Worm (Caenorhabditis elegans) whole organism, mixed stage, embryonic: ENCODE data around the gene gcc-1.
A peak's percentile ranks its signal among the peaks of the same experiment; 100 is the strongest.

Source experiments
- M03D4.4 ChIP-seq: sonication (generic microtip); optimal IDR thresholded peaks from 2 replicates; lab custom pipeline; 2017; ENCODE audit warnings: mild to moderate bottlenecking, missing genetic modification characterization, missing compliant biosample characterization
- bed-3 ChIP-seq: fragments of 200-800 bp; sonication (Bioruptor generic); optimal IDR thresholded peaks from 3 replicates; lab custom pipeline; 2018; ENCODE audit warnings: mild to moderate bottlenecking, missing genetic modification characterization, moderate library complexity, missing compliant biosample characterization
- blmp-1 ChIP-seq: fragments of 150-350 bp; optimal IDR thresholded peaks from 2 replicates; lab custom pipeline; 2014; ENCODE audit warnings: missing biosample characterization, missing genetic modification characterization
- ceh-39 ChIP-seq: fragments of 150-350 bp; optimal IDR thresholded peaks from 2 replicates; lab custom pipeline; 2014; ENCODE audit warnings: missing biosample characterization, missing genetic modification characterization
- ceh-43 ChIP-seq: fragments of 200-800 bp; sonication (Bioruptor generic); optimal IDR thresholded peaks from 2 replicates; lab custom pipeline; 2018; ENCODE audit warnings: mild to moderate bottlenecking, missing genetic modification characterization, moderate library complexity, missing compliant biosample characterization
- ceh-83 ChIP-seq: fragments of 200-800 bp; sonication (Bioruptor generic); optimal IDR thresholded peaks from 2 replicates; lab custom pipeline; 2018; ENCODE audit warnings: mild to moderate bottlenecking, missing genetic modification characterization, missing compliant biosample characterization
- ces-1 ChIP-seq: fragments of 150-350 bp; optimal IDR thresholded peaks from 2 replicates; lab custom pipeline; 2014; ENCODE audit warnings: missing biosample characterization, missing genetic modification reagents, missing genetic modification characterization
- cnd-1 ChIP-seq: fragments of 200-800 bp; sonication (Bioruptor generic); optimal IDR thresholded peaks from 2 replicates; lab custom pipeline; 2018; ENCODE audit warnings: mild to moderate bottlenecking, missing genetic modification characterization, missing compliant biosample characterization
- drap-1 ChIP-seq: fragments of 200-800 bp; sonication (Bioruptor generic); optimal IDR thresholded peaks from 3 replicates; lab custom pipeline; 2018; ENCODE audit warnings: mild to moderate bottlenecking, missing genetic modification characterization, missing compliant biosample characterization
- elt-1 ChIP-seq: sonication (generic microtip); optimal IDR thresholded peaks from 2 replicates; lab custom pipeline; 2017; ENCODE audit warnings: missing genetic modification characterization, mild to moderate bottlenecking, missing compliant biosample characterization, antibody characterized with exemption, moderate library complexity, borderline replicate concordance; ENCODE audit not compliant: insufficient read depth
- elt-3 ChIP-seq: fragments of 150-350 bp; optimal IDR thresholded peaks from 2 replicates; lab custom pipeline; 2014; ENCODE audit warnings: missing biosample characterization, missing genetic modification characterization
- flh-1 ChIP-seq: fragments of 200-800 bp; sonication (Bioruptor generic); optimal IDR thresholded peaks from 2 replicates; lab custom pipeline; 2018; ENCODE audit warnings: mild to moderate bottlenecking, missing genetic modification characterization, moderate library complexity, missing compliant biosample characterization
- ham-2 ChIP-seq: fragments of 200-800 bp; sonication (Bioruptor generic); optimal IDR thresholded peaks from 2 replicates; lab custom pipeline; 2018; ENCODE audit warnings: mild to moderate bottlenecking, missing genetic modification characterization, missing compliant biosample characterization
- hlh-1 ChIP-seq: fragments of 150-350 bp; optimal IDR thresholded peaks from 2 replicates; lab custom pipeline; 2014; ENCODE audit warnings: missing biosample characterization, missing genetic modification reagents, missing genetic modification characterization
- lin-13 ChIP-seq: fragments of 150-350 bp; optimal IDR thresholded peaks from 2 replicates; lab custom pipeline; 2014; ENCODE audit warnings: missing biosample characterization, missing genetic modification characterization
- lin-32 ChIP-seq: fragments of 200-800 bp; sonication (Bioruptor generic); optimal IDR thresholded peaks from 2 replicates; lab custom pipeline; 2018; ENCODE audit warnings: mild to moderate bottlenecking, missing genetic modification characterization, missing compliant biosample characterization
- lsy-2 ChIP-seq: fragments of 150-350 bp; optimal IDR thresholded peaks from 2 replicates; lab custom pipeline; 2014; ENCODE audit warnings: missing biosample characterization, missing genetic modification characterization
- mab-5 ChIP-seq: fragments of 150-350 bp; optimal IDR thresholded peaks from 2 replicates; lab custom pipeline; 2014; ENCODE audit warnings: missing biosample characterization, missing genetic modification characterization
- mep-1 ChIP-seq: fragments of 150-350 bp; optimal IDR thresholded peaks from 2 replicates; lab custom pipeline; 2017; ENCODE audit warnings: missing biosample characterization, missing genetic modification reagents, missing genetic modification characterization, inconsistent platforms
- mls-2 ChIP-seq: sonication (generic microtip); optimal IDR thresholded peaks from 2 replicates; lab custom pipeline; 2016; ENCODE audit warnings: mild to moderate bottlenecking, missing genetic modification characterization, moderate library complexity, missing compliant biosample characterization
- nhr-12 ChIP-seq: fragments of 150-350 bp; optimal IDR thresholded peaks from 2 replicates; lab custom pipeline; 2014; ENCODE audit warnings: missing biosample characterization, missing genetic modification characterization
- nhr-2 ChIP-seq: fragments of 150-350 bp; optimal IDR thresholded peaks from 2 replicates; lab custom pipeline; 2014; ENCODE audit warnings: missing biosample characterization, missing genetic modification characterization
- nhr-237 ChIP-seq: fragments of 150-350 bp; optimal IDR thresholded peaks from 2 replicates; lab custom pipeline; 2014; ENCODE audit warnings: missing biosample characterization, missing genetic modification characterization
- nhr-28 ChIP-seq: fragments of 150-350 bp; optimal IDR thresholded peaks from 2 replicates; lab custom pipeline; 2014; ENCODE audit warnings: missing biosample characterization, missing genetic modification characterization
- nhr-76 ChIP-seq: sonication (generic microtip); optimal IDR thresholded peaks from 2 replicates; lab custom pipeline; 2017; ENCODE audit warnings: missing biosample characterization, missing genetic modification characterization
- pha-4 ChIP-seq: fragments of 150-350 bp; optimal IDR thresholded peaks from 2 replicates; lab custom pipeline; 2018; ENCODE audit warnings: missing biosample characterization, missing genetic modification reagents, missing genetic modification characterization
- sem-2 ChIP-seq: fragments of 200-800 bp; sonication (Bioruptor generic); optimal IDR thresholded peaks from 2 replicates; lab custom pipeline; 2018; ENCODE audit warnings: mild to moderate bottlenecking, missing genetic modification characterization, missing compliant biosample characterization
- snpc-4 ChIP-seq: fragments of 150-350 bp; optimal IDR thresholded peaks from 2 replicates; lab custom pipeline; 2014; ENCODE audit warnings: missing biosample characterization, missing genetic modification characterization
- sptf-1 ChIP-seq: sonication (generic microtip); optimal IDR thresholded peaks from 2 replicates; lab custom pipeline; 2017; ENCODE audit warnings: mild to moderate bottlenecking, missing genetic modification characterization, moderate library complexity, missing compliant biosample characterization
- tbx-8 ChIP-seq: fragments of 200-800 bp; sonication (Bioruptor generic); optimal IDR thresholded peaks from 2 replicates; lab custom pipeline; 2018; ENCODE audit warnings: mild to moderate bottlenecking, missing genetic modification characterization, moderate library complexity, missing compliant biosample characterization
- unc-120 ChIP-seq: sonication (generic microtip); optimal IDR thresholded peaks from 2 replicates; lab custom pipeline; 2017; ENCODE audit warnings: missing genetic modification characterization, missing compliant biosample characterization; ENCODE audit not compliant: poor library complexity, severe bottlenecking
- unc-39 ChIP-seq: fragments of 150-350 bp; optimal IDR thresholded peaks from 2 replicates; lab custom pipeline; 2014; ENCODE audit warnings: missing biosample characterization, missing genetic modification characterization
- unc-62 ChIP-seq: fragments of 150-350 bp; optimal IDR thresholded peaks from 2 replicates; lab custom pipeline; 2014; ENCODE audit warnings: missing biosample characterization, missing genetic modification reagents, missing genetic modification characterization
- zip-8 ChIP-seq: fragments of 150-350 bp; optimal IDR thresholded peaks from 2 replicates; lab custom pipeline; 2014; ENCODE audit warnings: missing biosample characterization, missing genetic modification characterization
- ztf-11 ChIP-seq: fragments of 150-350 bp; optimal IDR thresholded peaks from 2 replicates; lab custom pipeline; 2014; ENCODE audit warnings: missing biosample characterization, missing genetic modification characterization

Gene gcc-1

DNA sequence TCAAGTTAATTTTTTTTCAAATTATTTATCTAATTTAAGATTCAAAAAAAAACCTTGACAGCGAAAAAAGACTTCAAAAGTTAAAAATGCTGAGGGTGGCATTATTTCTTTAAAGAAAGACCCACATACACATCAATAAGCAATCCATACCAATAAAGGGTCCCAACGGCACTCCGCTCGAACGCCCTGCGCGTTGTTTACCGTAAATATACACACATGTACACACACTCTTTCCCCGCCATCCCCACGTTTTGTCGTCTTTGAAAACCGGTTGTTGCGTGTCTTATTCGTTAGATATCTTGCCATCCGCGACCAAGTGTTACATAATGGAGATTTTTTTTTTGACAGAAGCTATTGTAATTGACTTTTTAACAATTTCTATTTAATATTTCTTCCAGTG is at the start of gene gcc-1:
gcc-1 (plus strand) TSS at position 399 of the 400 bp plus-strand sequence.
- TF ChIP-seq elt-3 (tag; lab: Kevin White, UChicago), result no peak
- no peak for TF ChIP-seq mls-2
- TF ChIP-seq ceh-39 (tag; lab: Kevin White, UChicago), result no peak
- TF ChIP-seq nhr-2, result no peak
- TF ChIP-seq sem-2, result no peak
- peak; percentile 33 for TF ChIP-seq hlh-1
- TF ChIP-seq ztf-11 (tag; lab: Kevin White, UChicago), result no peak
- TF ChIP-seq unc-62 (GFP tag; lab: Kevin White, UChicago), result no peak
- no peak for TF ChIP-seq ham-2 (GFP tag; lab: Kevin White, UChicago)
- TF ChIP-seq zip-8 (tag; lab: Kevin White, UChicago), result no peak
- TF ChIP-seq tbx-8 (GFP tag; lab: Kevin White, UChicago), result no peak
- TF ChIP-seq flh-1 (GFP tag; lab: Kevin White, UChicago), result no peak
- TF ChIP-seq mab-5, result no peak
- TF ChIP-seq M03D4.4 (tag; lab: Kevin White, UChicago), result no peak
- no peak for TF ChIP-seq blmp-1 (tag; lab: Kevin White, UChicago)
- no peak for TF ChIP-seq cnd-1
- peak; percentile 51 for TF ChIP-seq unc-120 (tag; lab: Kevin White, UChicago)
- TF ChIP-seq lin-13 (tag; lab: Kevin White, UChicago), result peak; percentile 2
- TF ChIP-seq snpc-4 (tag; lab: Kevin White, UChicago), result no peak
- TF ChIP-seq sptf-1 (tag; lab: Kevin White, UChicago), result no peak
- TF ChIP-seq ceh-83, result no peak
- no peak for TF ChIP-seq nhr-28 (tag; lab: Kevin White, UChicago)
- no peak for TF ChIP-seq lin-32 (GFP tag; lab: Kevin White, UChicago)
- TF ChIP-seq ces-1 (GFP tag; lab: Kevin White, UChicago), result peak; percentile 24
- no peak for TF ChIP-seq nhr-12 (tag; lab: Kevin White, UChicago)
- TF ChIP-seq ceh-43 (GFP tag; lab: Kevin White, UChicago), result no peak
- TF ChIP-seq pha-4 (tag; lab: Kevin White, UChicago), result peak; percentile 77
- no peak for TF ChIP-seq elt-1
- no peak for TF ChIP-seq bed-3 (GFP tag; lab: Kevin White, UChicago)
- no peak for TF ChIP-seq unc-39
- TF ChIP-seq nhr-237 (tag; lab: Kevin White, UChicago), result no peak
- TF ChIP-seq drap-1 (GFP tag; lab: Kevin White, UChicago), result no peak
- TF ChIP-seq mep-1, result peak; percentile 25
- TF ChIP-seq nhr-76 (tag; lab: Kevin White, UChicago), result no peak
- TF ChIP-seq lsy-2 (tag; lab: Kevin White, UChicago), result peak; percentile 46
- TF ChIP-seq, all 35 proteins: peak for 7

DNA sequence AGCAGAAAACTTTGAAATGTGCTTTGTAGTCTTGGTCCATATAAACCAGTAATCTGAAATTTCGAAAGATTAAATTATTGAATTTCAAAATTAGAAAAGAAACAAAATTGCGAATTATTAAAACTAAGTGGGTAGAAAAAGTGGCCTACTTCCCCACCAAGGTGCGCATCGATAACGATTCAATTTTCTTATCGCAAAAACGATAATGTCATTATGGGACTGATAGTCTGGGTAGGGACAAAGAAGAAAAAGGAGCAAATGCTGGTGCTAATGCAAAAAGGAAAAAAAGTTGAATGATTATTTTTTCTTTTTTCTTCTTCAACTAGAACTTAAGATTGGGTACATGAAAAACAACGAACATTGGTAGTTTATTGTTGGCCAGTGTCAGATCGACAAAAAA is 49.2 kb upstream of the gcc-1 start, which contains the start of gene gpcp-1:
gpcp-1 (minus strand) TSS at position 53 of the 400 bp plus-strand sequence.
- TF ChIP-seq mls-2 (no peak), nhr-28 (tag; lab: Kevin White, UChicago) (no peak)

DNA sequence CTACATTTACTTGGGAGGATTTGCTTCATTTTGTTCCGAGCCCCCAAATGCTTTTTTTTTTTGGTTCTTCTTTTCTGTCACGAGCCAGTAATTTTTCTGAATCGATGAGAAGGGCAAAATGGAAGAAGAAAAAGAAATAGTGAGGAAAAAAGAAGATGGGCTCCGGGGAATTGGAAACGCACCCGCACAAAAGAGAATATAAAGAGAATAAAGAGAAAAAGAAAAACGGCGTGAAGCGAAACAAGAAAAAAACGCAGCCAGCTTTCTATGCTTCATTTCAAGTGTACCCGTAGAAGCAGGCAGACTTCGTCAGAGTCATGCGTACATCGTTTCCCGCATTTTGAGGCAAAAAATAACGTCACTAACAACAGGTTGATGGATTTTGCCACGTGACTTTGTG is 48.7 kb upstream of the gcc-1 start:
- TF ChIP-seq pha-4 (tag; lab: Kevin White, UChicago) (no peak), ces-1 (GFP tag; lab: Kevin White, UChicago) (peak; percentile 48)

DNA sequence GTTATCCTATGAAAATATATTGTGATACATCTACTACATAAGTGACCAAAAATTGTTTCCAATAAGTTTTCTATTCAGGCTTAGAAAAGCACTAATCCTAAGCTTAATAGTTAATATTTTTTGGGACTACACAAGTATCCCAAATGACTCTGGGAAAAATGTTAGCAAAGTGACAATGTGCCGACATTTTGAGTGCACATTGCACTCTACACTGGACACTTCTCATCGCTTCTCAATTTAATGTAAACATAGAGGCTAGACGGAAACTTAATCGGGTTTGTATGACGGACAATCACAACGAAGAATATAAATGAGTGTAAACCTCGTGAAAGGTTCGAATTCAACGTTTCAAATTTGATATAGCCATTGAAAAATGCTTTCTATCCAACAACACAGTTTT is 48.1 kb upstream of the gcc-1 start:
- TF ChIP-seq elt-1 (no peak), bed-3 (GFP tag; lab: Kevin White, UChicago) (no peak), unc-62 (GFP tag; lab: Kevin White, UChicago) (peak; percentile 55), nhr-28 (tag; lab: Kevin White, UChicago) (no peak), ceh-83 (no peak), pha-4 (tag; lab: Kevin White, UChicago) (peak; percentile 65), lsy-2 (tag; lab: Kevin White, UChicago) (no peak), mep-1 (no peak), elt-3 (tag; lab: Kevin White, UChicago) (no peak), lin-13 (tag; lab: Kevin White, UChicago) (no peak), nhr-2 (no peak), cnd-1 (no peak), hlh-1 (peak; percentile 17), unc-39 (no peak), sptf-1 (tag; lab: Kevin White, UChicago) (no peak), nhr-76 (tag; lab: Kevin White, UChicago) (no peak), ces-1 (GFP tag; lab: Kevin White, UChicago) (peak; percentile 65), mab-5 (no peak)
